Fruit fly (Drosophila melanogaster): ENCODE data around the gene CG5326.

Gene CG5326

DNA sequence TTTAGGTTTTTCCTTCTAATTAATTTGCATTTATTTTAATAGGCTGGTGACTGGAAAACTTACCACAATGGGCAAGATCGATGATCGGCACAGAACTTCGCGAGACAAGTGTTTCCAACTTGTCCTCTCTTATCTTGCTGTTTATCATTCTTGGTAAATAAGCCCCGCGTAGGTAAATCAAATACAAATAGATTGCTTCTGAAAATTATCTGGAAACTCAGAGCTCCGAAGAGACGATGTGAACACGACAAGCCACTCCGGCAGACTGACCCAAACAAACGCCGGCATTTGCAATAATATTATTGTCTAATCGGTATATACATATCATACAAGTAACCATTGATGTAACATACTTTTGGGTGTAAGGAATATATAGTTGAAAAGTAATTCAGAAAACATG lies 9.4 kb downstream of the CG5326 start, which contains the start of gene CG33099:
Gene CG33099, minus strand, starts transcription at position 268 of the 400 bp plus-strand sequence.
- TF ChIP-seq Pif1A (GFP tag; optimal IDR thresholded peaks at IDR 0.05) (peak; percentile 44), Ets98B (GFP tag; IDR thresholded peaks at IDR 0.05) (0 out of 2 replicates have a peak, but pooled peaks have one; percentile 11), Pif1B (GFP tag; optimal IDR thresholded peaks at IDR 0.05) (peak; percentile 52), CG12605 (GFP tag; IDR thresholded peaks at IDR 0.05) (no peak), D1 (tag; optimal IDR thresholded peaks at IDR 0.05) (no peak), CG17806 (tag; optimal IDR thresholded peaks at IDR 0.05) (no peak), CG15710 (tag; optimal IDR thresholded peaks at IDR 0.05) (no peak), Snoo (tag; optimal IDR thresholded peaks at IDR 0.05) (no peak), CG4496 (GFP tag; IDR thresholded peaks at IDR 0.05) (peak; percentile 55; the same call in 2 of the 3 replicates), CG14655 (GFP tag; optimal IDR thresholded peaks at IDR 0.05) (peak; percentile 4), gl (tag; optimal IDR thresholded peaks at IDR 0.05) (peak; percentile 17), CG8159 (tag; optimal IDR thresholded peaks at IDR 0.05) (no peak), CG32121 (GFP tag; IDR thresholded peaks at IDR 0.05) (peak; percentile 36; the same call in 1 of the 2 replicates), fd96Ca (GFP tag; IDR thresholded peaks at IDR 0.05) (no peak), CG13204 (GFP tag; optimal IDR thresholded peaks at IDR 0.05) (no peak), rn (GFP tag; IDR thresholded peaks at IDR 0.05) (no peak), EcR (GFP tag; optimal IDR thresholded peaks at IDR 0.05) (peak; percentile 4), CG10348 (GFP tag; IDR thresholded peaks at IDR 0.05) (no peak), CG34367 (tag; optimal IDR thresholded peaks at IDR 0.05) (no peak), CG8301 (tag; optimal IDR thresholded peaks at IDR 0.05) (no peak), CG9948 (tag; optimal IDR thresholded peaks at IDR 0.05) (no peak)

DNA sequence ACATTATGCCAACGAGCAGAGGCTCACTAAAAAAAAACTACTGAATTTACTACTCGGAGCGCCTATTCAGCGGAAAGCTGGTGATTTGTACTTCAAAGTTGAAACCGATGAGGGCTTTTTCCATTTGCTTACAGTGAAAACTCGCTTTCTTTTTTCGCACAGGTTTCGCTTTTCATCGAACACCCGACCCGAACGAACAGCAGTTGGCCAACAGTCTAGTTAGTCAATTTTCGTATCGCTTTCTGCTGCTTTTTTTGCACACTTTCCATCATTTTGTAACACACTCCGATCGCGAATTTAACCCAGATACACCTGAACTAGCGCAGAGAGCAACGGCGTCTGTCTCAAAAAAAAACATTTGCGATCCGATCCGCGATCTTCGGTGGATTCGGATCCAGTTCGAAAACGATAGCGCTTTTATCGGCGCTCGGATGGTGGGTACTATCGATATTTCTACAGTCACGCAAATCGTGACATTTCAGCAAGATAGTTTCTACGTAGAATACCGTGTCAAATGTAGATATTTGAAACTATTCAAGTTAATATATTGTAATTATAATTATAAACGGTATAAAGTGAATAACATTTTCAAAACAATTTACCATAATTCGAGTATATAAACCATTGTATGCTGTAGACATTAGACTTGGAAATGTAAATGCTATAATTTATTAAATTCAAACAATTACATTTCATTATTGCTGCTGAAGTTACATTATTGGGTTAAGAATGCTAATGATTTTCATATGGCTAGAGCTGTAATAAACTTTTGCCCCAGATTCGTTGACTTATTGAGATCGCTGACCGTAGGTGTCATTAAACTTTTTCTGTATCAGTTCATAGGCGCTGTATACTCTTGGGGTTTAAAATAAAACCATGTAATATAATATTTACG lies 11.2 kb downstream of the CG5326 start, which contains the start of gene CG5346:
Gene CG5346, minus strand, starts transcription at position 400 of the 895 bp plus-strand sequence.
- TF ChIP-seq CG8159 (tag; optimal IDR thresholded peaks at IDR 0.05) (no peak), D1 (tag; optimal IDR thresholded peaks at IDR 0.05) (no peak), CG12605 (GFP tag; IDR thresholded peaks at IDR 0.05) (peak; percentile 57), CG10348 (GFP tag; IDR thresholded peaks at IDR 0.05) (no peak), rn (GFP tag; IDR thresholded peaks at IDR 0.05) (no peak), CG4496 (GFP tag; IDR thresholded peaks at IDR 0.05) (no peak; the same call in 2 of the 3 replicates), Ets98B (GFP tag; IDR thresholded peaks at IDR 0.05) (peak; percentile 61), CG14655 (GFP tag; optimal IDR thresholded peaks at IDR 0.05) (peak; percentile 9), CG13204 (GFP tag; optimal IDR thresholded peaks at IDR 0.05) (no peak), CG15710 (tag; optimal IDR thresholded peaks at IDR 0.05) (no peak), Pif1B (GFP tag; optimal IDR thresholded peaks at IDR 0.05) (no peak), CG34367 (tag; optimal IDR thresholded peaks at IDR 0.05) (no peak), CG9948 (tag; optimal IDR thresholded peaks at IDR 0.05) (no peak), CG17806 (tag; optimal IDR thresholded peaks at IDR 0.05) (no peak), gl (tag; optimal IDR thresholded peaks at IDR 0.05) (no peak), CG8301 (tag; optimal IDR thresholded peaks at IDR 0.05) (peak; percentile 26), Snoo (tag; optimal IDR thresholded peaks at IDR 0.05) (no peak), EcR (GFP tag; optimal IDR thresholded peaks at IDR 0.05) (peak; percentile 89), fd96Ca (GFP tag; IDR thresholded peaks at IDR 0.05) (peak; percentile 49; the same call in 1 of the 3 replicates), CG32121 (GFP tag; IDR thresholded peaks at IDR 0.05) (no peak), Pif1A (GFP tag; optimal IDR thresholded peaks at IDR 0.05) (no peak)

- TF ChIP-seq EcR (GFP tag; optimal IDR thresholded peaks at IDR 0.05) (peak; percentile 55), CG9948 (tag; optimal IDR thresholded peaks at IDR 0.05) (no peak), Snoo (tag; optimal IDR thresholded peaks at IDR 0.05) (peak; percentile 3), CG17806 (tag; optimal IDR thresholded peaks at IDR 0.05) (no peak), D1 (tag; optimal IDR thresholded peaks at IDR 0.05) (no peak)
These were observed 12.0 kb downstream of the CG5326 start for dm6 chr3R:22527636-22528148.

DNA sequence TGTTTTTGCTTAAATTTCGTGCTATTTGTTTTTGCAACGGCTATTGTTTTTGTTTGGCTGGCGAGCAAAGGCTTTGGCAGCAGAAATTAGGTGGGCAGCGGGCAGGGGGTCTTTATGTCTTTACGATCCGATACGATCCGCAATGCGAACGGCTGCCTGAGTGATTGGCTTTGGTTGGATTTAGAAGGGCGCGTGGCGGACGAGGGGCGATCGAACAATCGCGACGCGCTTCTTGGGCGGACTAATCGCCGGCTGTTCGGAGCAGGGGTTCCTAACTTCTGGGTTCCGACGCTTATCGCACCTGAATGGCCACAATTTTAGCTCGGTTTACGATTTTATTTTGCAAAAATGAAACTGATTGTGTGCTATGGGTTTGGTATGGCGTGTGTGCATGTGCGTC lies 12.5 kb downstream of the CG5326 start:
- TF ChIP-seq CG9948 (tag; optimal IDR thresholded peaks at IDR 0.05) (no peak), CG32121 (GFP tag; IDR thresholded peaks at IDR 0.05) (peak; percentile 30; the same call in 1 of the 2 replicates)

DNA sequence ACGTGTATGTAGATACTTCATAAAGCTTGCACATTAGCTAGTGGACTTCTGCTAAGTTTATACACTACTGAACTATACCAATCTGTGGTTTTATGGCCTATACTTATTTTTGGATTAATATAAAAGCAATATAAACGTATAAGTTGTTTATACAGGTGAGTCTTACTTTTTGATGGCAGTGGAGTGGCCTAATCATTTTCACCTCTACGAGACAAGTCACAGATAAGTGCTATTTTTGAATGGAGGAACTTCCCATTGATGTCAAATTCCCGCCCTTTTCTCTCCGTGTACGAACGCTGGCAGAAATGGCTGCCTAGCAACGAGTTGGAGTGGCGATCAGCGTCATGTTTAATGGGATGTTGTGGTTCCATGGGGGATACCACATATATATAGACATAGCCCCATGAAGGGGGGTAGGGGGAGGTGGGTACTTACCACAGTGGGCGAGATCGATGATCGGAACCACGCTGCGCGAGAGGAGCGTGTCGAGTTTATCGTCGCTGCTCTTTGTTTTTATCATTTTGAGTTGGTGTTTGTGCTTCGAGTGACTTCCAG lies 13.3 kb downstream of the CG5326 start:
- TF ChIP-seq CG8301 (tag; optimal IDR thresholded peaks at IDR 0.05) (peak; percentile 25), EcR (GFP tag; optimal IDR thresholded peaks at IDR 0.05) (peak; percentile 90), CG4496 (GFP tag; IDR thresholded peaks at IDR 0.05) (no peak), D1 (tag; optimal IDR thresholded peaks at IDR 0.05) (no peak), CG8159 (tag; optimal IDR thresholded peaks at IDR 0.05) (peak; percentile 44), CG9948 (tag; optimal IDR thresholded peaks at IDR 0.05) (no peak), Ets98B (GFP tag; IDR thresholded peaks at IDR 0.05) (no peak), gl (tag; optimal IDR thresholded peaks at IDR 0.05) (peak; percentile 16), Pif1A (GFP tag; optimal IDR thresholded peaks at IDR 0.05) (peak; percentile 13), CG34367 (tag; optimal IDR thresholded peaks at IDR 0.05) (no peak), Snoo (tag; optimal IDR thresholded peaks at IDR 0.05) (no peak), CG14655 (GFP tag; optimal IDR thresholded peaks at IDR 0.05) (peak; percentile 52), CG17806 (tag; optimal IDR thresholded peaks at IDR 0.05) (peak; percentile 8), CG32121 (GFP tag; IDR thresholded peaks at IDR 0.05) (peak; percentile 32; the same call in 1 of the 2 replicates), fd96Ca (GFP tag; IDR thresholded peaks at IDR 0.05) (peak; percentile 48; the same call in 2 of the 3 replicates), rn (GFP tag; IDR thresholded peaks at IDR 0.05) (no peak), CG12605 (GFP tag; IDR thresholded peaks at IDR 0.05) (no peak), CG13204 (GFP tag; optimal IDR thresholded peaks at IDR 0.05) (peak; percentile 44), Pif1B (GFP tag; optimal IDR thresholded peaks at IDR 0.05) (no peak), CG10348 (GFP tag; IDR thresholded peaks at IDR 0.05) (no peak), CG15710 (tag; optimal IDR thresholded peaks at IDR 0.05) (peak; percentile 37)
